Worm (Caenorhabditis elegans): ENCODE results near the gene tsr-1.

The tsr-1 gene

DNA sequence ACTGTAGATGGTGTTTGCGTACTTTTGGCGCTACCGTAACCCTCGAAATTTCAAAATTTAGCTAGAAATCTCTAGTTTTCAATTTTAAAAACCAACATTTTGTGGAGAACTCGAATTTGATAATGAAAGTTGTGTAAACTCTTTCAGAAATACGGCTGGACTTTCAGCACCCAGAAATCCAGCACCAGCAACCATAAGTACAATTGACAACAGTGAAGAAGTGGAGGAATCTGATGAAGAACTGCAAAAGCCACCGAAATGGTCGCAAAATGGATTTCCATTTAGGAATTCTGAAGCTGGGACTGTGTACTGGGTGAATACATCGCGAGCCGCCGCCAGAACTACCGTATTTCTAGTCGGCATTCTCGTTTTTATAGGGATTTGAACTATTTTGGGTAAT lies 10.3 kb upstream of the tsr-1 start, which contains the start of gene F53G2.13:
F53G2.13 (plus strand) TSS at position 301 of the 400 bp plus-strand sequence.
- TF ChIP-seq nhr-11 (tag; optimal IDR thresholded peaks at IDR 0.05) (no peak), ztf-11 (tag; optimal IDR thresholded peaks at IDR 0.05) (no peak), unc-39 (tag; optimal IDR thresholded peaks at IDR 0.05) (no peak), lin-13 (GFP tag; optimal IDR thresholded peaks at IDR 0.05) (no peak), peb-1 (tag; optimal IDR thresholded peaks at IDR 0.05) (no peak), sma-9 (GFP tag; optimal IDR thresholded peaks at IDR 0.05) (no peak), sma-9 (tag; optimal IDR thresholded peaks at IDR 0.05) (no peak), blmp-1 (tag; optimal IDR thresholded peaks at IDR 0.05; ENCODE audit: insufficient read depth) (no peak), ama-1 (optimal IDR thresholded peaks at IDR 0.05) (no peak), lin-11 (tag; optimal IDR thresholded peaks at IDR 0.05) (no peak), aly-2 (tag; optimal IDR thresholded peaks at IDR 0.05) (no peak), nhr-12 (tag; optimal IDR thresholded peaks at IDR 0.05) (no peak), unc-62 (GFP tag; optimal IDR thresholded peaks at IDR 0.05) (no peak), lsy-2 (tag; optimal IDR thresholded peaks at IDR 0.05) (no peak), F13H6.1 (tag; optimal IDR thresholded peaks at IDR 0.05) (no peak), nhr-25 (tag; optimal IDR thresholded peaks at IDR 0.05) (no peak), nhr-129 (tag; optimal IDR thresholded peaks at IDR 0.05) (no peak), sma-3 (GFP tag; optimal IDR thresholded peaks at IDR 0.05) (no peak)

DNA sequence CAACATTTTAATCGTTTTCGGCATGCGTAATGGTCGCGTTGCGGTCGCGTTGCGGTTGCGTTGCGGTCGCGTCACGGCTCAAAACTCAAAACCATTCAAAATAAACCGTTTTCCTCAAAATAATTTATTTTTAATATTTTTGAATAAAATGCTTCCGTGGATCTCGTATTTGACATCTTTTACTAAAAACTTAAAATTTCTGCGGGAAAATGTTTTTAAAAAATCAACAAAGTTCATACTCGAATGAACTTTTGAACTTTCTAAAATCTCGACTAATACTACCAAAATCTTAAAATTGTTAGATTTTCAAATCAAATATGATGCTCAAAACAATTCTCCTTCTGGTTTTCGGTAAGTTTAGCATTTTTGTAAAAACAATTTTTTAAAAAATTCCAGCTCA lies 8.5 kb upstream of the tsr-1 start, which contains the start of gene F53G2.2:
F53G2.2 (plus strand) TSS at position 301 of the 400 bp plus-strand sequence.
- no peak for TF ChIP-seq alr-1 (tag; optimal IDR thresholded peaks at IDR 0.05)
- no peak for TF ChIP-seq crh-2 (tag; optimal IDR thresholded peaks at IDR 0.05)
- TF ChIP-seq nhr-10 (tag; optimal IDR thresholded peaks at IDR 0.05) = no peak
- no peak for TF ChIP-seq unc-39 (tag; optimal IDR thresholded peaks at IDR 0.05)
- TF ChIP-seq sma-3 (GFP tag; optimal IDR thresholded peaks at IDR 0.05) = no peak
- TF ChIP-seq nhr-21 (tag; optimal IDR thresholded peaks at IDR 0.05) = no peak
- no peak for TF ChIP-seq mbf-1 (tag; optimal IDR thresholded peaks at IDR 0.05)
- no peak for TF ChIP-seq R02D3.7 (tag; optimal IDR thresholded peaks at IDR 0.05)
- TF ChIP-seq nhr-6 (tag; optimal IDR thresholded peaks at IDR 0.05) = no peak
- no peak for TF ChIP-seq lsy-2 (tag; optimal IDR thresholded peaks at IDR 0.05)
- no peak for TF ChIP-seq C34F6.9 (tag; optimal IDR thresholded peaks at IDR 0.05)
- no peak for TF ChIP-seq nhr-77 (tag; optimal IDR thresholded peaks at IDR 0.05)
- TF ChIP-seq fos-1 (tag; optimal IDR thresholded peaks at IDR 0.05) = no peak
- no peak for TF ChIP-seq sem-4 (tag; optimal IDR thresholded peaks at IDR 0.05)

DNA sequence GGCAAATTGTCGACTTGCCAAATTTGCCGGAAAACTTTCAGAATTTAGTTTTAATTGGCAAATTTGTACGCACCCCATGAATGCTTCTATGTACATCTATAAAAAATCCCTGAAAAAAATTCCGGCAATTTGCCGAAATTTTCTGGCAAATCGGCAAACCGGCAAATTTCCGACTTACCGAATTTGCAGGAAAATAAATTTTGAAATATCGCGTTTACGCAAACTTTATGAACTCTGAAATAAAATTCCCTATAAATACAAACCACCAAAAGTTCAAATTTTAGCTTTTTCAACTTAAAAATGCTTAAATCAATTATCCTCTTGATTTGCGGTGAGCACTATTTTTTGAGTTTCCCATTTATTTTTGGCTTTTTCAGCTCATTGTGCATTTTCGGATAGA lies 6.9 kb upstream of the tsr-1 start, which contains the start of gene F53G2.3:
F53G2.3 (plus strand) TSS at position 301 of the 400 bp plus-strand sequence.
- TF ChIP-seq gmeb-1 (tag; optimal IDR thresholded peaks at IDR 0.05) = no peak
- no peak for TF ChIP-seq ceh-16 (tag; optimal IDR thresholded peaks at IDR 0.05)
- TF ChIP-seq elt-1 (tag; optimal IDR thresholded peaks at IDR 0.05) = no peak
- TF ChIP-seq skn-1 (tag; optimal IDR thresholded peaks at IDR 0.05) = no peak
- TF ChIP-seq fos-1 (tag; optimal IDR thresholded peaks at IDR 0.05) = no peak
- TF ChIP-seq unc-55 (GFP tag; optimal IDR thresholded peaks at IDR 0.05) = no peak
- TF ChIP-seq elt-3 (tag; optimal IDR thresholded peaks at IDR 0.05) = no peak
- no peak for TF ChIP-seq ama-1 (optimal IDR thresholded peaks at IDR 0.05)
- no peak for TF ChIP-seq nhr-10 (tag; optimal IDR thresholded peaks at IDR 0.05)
- TF ChIP-seq ceh-82 (tag; optimal IDR thresholded peaks at IDR 0.05) = no peak
- TF ChIP-seq peb-1 (tag; optimal IDR thresholded peaks at IDR 0.05) = no peak
- TF ChIP-seq nhr-23 (tag; optimal IDR thresholded peaks at IDR 0.05) = no peak
- no peak for TF ChIP-seq C34F6.9 (tag; optimal IDR thresholded peaks at IDR 0.05)
- TF ChIP-seq nhr-12 (tag; optimal IDR thresholded peaks at IDR 0.05) = no peak
- no peak for TF ChIP-seq lsy-2 (tag; optimal IDR thresholded peaks at IDR 0.05)

DNA sequence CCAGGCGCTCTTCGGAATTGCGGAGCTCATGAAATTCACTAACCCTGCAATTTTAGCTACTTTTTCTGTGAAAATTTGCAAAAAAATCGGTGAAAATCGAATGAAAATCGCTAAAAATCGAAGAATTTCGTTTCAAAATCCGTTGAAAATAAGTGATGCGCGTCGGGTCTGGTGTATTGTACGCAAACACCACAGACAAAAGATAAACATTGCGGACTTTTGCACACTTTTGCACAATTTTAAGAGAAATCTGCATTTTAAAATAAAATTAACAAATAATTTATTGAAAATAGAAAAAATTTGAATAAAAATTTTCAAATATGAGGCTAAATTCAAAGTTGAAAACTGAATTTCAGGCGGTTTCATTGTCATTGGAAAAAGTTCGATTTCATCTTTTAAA lies 5.9 kb upstream of the tsr-1 start, which contains the start of gene F53G2.12:
F53G2.12 (minus strand) TSS at position 44 of the 400 bp plus-strand sequence.
- no peak for TF ChIP-seq ceh-82 (tag; optimal IDR thresholded peaks at IDR 0.05)
- TF ChIP-seq lin-13 (GFP tag; optimal IDR thresholded peaks at IDR 0.05) = peak; percentile 20
- TF ChIP-seq skn-1 (tag; optimal IDR thresholded peaks at IDR 0.05) = no peak
- TF ChIP-seq lsy-2 (tag; optimal IDR thresholded peaks at IDR 0.05) = peak; percentile 39 to 59
- TF ChIP-seq unc-55 (GFP tag; optimal IDR thresholded peaks at IDR 0.05) = peak; percentile 51
- no peak for TF ChIP-seq snpc-4 (tag; optimal IDR thresholded peaks at IDR 0.05)

Data from whole organism, L2 larva.